Fruit fly (Drosophila melanogaster) whole organism, pupa: ENCODE data around the gene LManII.
A peak's percentile ranks its signal among the peaks of the same experiment; 100 is the strongest.

ENCODE experiments used
- CG10348 ChIP-seq: fragments of 200-800 bp; sonication (Bioruptor generic); IDR thresholded peaks from 2 replicates; pipeline ENCODE4 v1.3.6; 2022; ENCODE audit warnings: missing biosample characterization, missing genetic modification characterization
- CG12605 ChIP-seq: fragments of 200-800 bp; sonication (Bioruptor generic); IDR thresholded peaks from 2 replicates; pipeline ENCODE4 v1.3.6; 2022; ENCODE audit warnings: missing biosample characterization, missing genetic modification characterization
- CG13204 ChIP-seq: fragments of 200-800 bp; sonication (Bioruptor generic); optimal IDR thresholded peaks from 2 replicates; lab custom pipeline; 2018; ENCODE audit warnings: missing biosample characterization, mild to moderate bottlenecking, missing genetic modification characterization, moderate library complexity
- CG14655 ChIP-seq: fragments of 200-800 bp; sonication (Bioruptor generic); optimal IDR thresholded peaks from 3 replicates; lab custom pipeline; 2017; ENCODE audit warnings: mild to moderate bottlenecking, missing biosample characterization, missing genetic modification reagents, missing genetic modification characterization
- CG15710 ChIP-seq: fragments of 200-800 bp; sonication (Bioruptor generic); optimal IDR thresholded peaks from 2 replicates; lab custom pipeline; 2018; ENCODE audit warnings: missing biosample characterization, mild to moderate bottlenecking, missing genetic modification characterization, moderate library complexity
- CG17806 ChIP-seq: fragments of 200-800 bp; sonication (Bioruptor generic); optimal IDR thresholded peaks from 2 replicates; lab custom pipeline; 2018; ENCODE audit warnings: missing biosample characterization, mild to moderate bottlenecking, missing genetic modification characterization, moderate library complexity
- CG32121 ChIP-seq: fragments of 200-800 bp; sonication (Bioruptor generic); IDR thresholded peaks from 2 replicates; pipeline ENCODE4 v1.3.6; 2022; ENCODE audit warnings: missing biosample characterization, missing genetic modification characterization
- CG34367 ChIP-seq: fragments of 200-800 bp; sonication (Bioruptor generic); optimal IDR thresholded peaks from 2 replicates; lab custom pipeline; 2018; ENCODE audit warnings: missing biosample characterization, mild to moderate bottlenecking, missing genetic modification characterization
- CG4496 ChIP-seq: fragments of 200-800 bp; sonication (Bioruptor generic); IDR thresholded peaks from 3 replicates; pipeline ENCODE4 v1.3.6; 2022; ENCODE audit warnings: missing biosample characterization, missing genetic modification characterization
- CG8159 ChIP-seq: fragments of 200-800 bp; sonication (Bioruptor generic); optimal IDR thresholded peaks from 3 replicates; lab custom pipeline; 2018; ENCODE audit warnings: missing biosample characterization, mild to moderate bottlenecking, missing genetic modification characterization, moderate library complexity
- CG8301 ChIP-seq: fragments of 200-800 bp; sonication (Bioruptor generic); optimal IDR thresholded peaks from 2 replicates; lab custom pipeline; 2018; ENCODE audit warnings: missing biosample characterization, mild to moderate bottlenecking, missing genetic modification characterization
- CG9948 ChIP-seq: fragments of 200-800 bp; sonication (Bioruptor generic); optimal IDR thresholded peaks from 2 replicates; lab custom pipeline; 2018; ENCODE audit warnings: missing biosample characterization, mild to moderate bottlenecking, missing genetic modification characterization, moderate library complexity
- EcR ChIP-seq: fragments of 200-800 bp; sonication (Bioruptor generic); optimal IDR thresholded peaks from 3 replicates; lab custom pipeline; 2019; ENCODE audit warnings: missing biosample characterization, missing genetic modification characterization, mild to moderate bottlenecking, moderate library complexity, missing genetic modification reagents
- Ets98B ChIP-seq: fragments of 200-800 bp; sonication (Bioruptor generic); IDR thresholded peaks from 2 replicates; pipeline ENCODE4 v1.3.6; 2022; ENCODE audit warnings: missing biosample characterization, missing genetic modification characterization
- Pif1A ChIP-seq: fragments of 200-800 bp; sonication (Bioruptor generic); optimal IDR thresholded peaks from 3 replicates; lab custom pipeline; 2016; ENCODE audit warnings: missing biosample characterization, missing genetic modification characterization
- Pif1B ChIP-seq: fragments of 200-800 bp; sonication (Bioruptor generic); optimal IDR thresholded peaks from 3 replicates; lab custom pipeline; 2016; ENCODE audit warnings: missing biosample characterization, missing genetic modification characterization
- Snoo ChIP-seq: fragments of 200-800 bp; sonication (Bioruptor generic); optimal IDR thresholded peaks from 3 replicates; lab custom pipeline; 2017; ENCODE audit warnings: missing biosample characterization, mild to moderate bottlenecking, missing genetic modification characterization, inconsistent platforms
- fd96Ca ChIP-seq: fragments of 200-800 bp; sonication (Bioruptor generic); IDR thresholded peaks from 3 replicates; pipeline ENCODE4 v1.3.6; 2022; ENCODE audit warnings: missing biosample characterization, missing genetic modification characterization
- gl ChIP-seq: fragments of 200-800 bp; sonication (Bioruptor generic); optimal IDR thresholded peaks from 2 replicates; lab custom pipeline; 2018; ENCODE audit warnings: missing biosample characterization, mild to moderate bottlenecking, missing genetic modification characterization
- rn ChIP-seq: fragments of 200-800 bp; sonication (Bioruptor generic); IDR thresholded peaks from 2 replicates; pipeline ENCODE4 v1.3.6; 2022; ENCODE audit warnings: missing biosample characterization, missing genetic modification characterization

The LManII gene

DNA sequence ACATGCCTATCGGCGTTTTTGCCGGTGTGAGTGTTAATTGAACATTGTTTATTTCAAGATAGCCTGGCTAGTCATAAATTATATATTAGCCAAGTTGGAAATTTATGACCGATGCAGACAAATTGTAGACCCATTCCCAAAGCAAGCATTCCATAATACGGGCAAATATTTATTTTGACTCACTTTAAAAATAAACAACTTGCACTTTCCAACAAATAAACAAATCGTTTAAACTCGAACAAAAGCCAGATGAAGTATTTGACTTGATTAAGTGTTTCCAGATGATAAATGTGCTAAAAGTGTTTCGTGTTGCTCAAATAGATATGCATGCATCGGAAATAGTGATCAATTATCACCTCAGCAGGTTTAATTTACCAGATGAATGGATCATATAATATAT lies 38.0 kb downstream of the LManII start:
- TF ChIP-seq CG15710 (tag; lab: Kevin White, UChicago) (no peak), Snoo (tag; lab: Kevin White, UChicago) (no peak), CG14655 (GFP tag; lab: Kevin White, UChicago) (no peak)

DNA sequence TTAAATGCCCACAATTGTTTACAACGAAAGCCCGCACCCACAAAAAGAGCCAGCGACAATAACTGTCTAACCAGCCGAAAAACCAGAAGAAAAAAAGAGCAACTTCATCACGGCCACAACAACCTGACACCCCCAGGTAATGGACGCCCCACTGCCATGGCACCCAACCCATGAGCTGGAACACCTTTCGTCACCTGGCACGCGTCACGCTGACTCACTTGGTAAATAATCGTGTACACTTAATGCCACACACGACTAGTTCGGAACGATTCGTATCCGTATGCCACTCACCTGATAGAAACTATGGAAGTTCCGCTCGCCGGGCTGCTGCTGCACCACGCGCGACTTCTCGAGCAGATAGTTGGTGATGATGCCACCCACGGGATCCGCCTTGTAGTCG lies 38.9 kb downstream of the LManII start:
- TF ChIP-seq Pif1B (GFP tag; lab: Kevin White, UChicago) (no peak), EcR (GFP tag; lab: Kevin White, UChicago) (no peak), CG34367 (no peak), gl (no peak), CG15710 (tag; lab: Kevin White, UChicago) (no peak), CG9948 (tag; lab: Kevin White, UChicago) (no peak), Snoo (tag; lab: Kevin White, UChicago) (no peak), CG32121 (GFP tag; lab: Robert Waterston, UW) (no peak), CG12605 (GFP tag; lab: Robert Waterston, UW) (no peak)

DNA sequence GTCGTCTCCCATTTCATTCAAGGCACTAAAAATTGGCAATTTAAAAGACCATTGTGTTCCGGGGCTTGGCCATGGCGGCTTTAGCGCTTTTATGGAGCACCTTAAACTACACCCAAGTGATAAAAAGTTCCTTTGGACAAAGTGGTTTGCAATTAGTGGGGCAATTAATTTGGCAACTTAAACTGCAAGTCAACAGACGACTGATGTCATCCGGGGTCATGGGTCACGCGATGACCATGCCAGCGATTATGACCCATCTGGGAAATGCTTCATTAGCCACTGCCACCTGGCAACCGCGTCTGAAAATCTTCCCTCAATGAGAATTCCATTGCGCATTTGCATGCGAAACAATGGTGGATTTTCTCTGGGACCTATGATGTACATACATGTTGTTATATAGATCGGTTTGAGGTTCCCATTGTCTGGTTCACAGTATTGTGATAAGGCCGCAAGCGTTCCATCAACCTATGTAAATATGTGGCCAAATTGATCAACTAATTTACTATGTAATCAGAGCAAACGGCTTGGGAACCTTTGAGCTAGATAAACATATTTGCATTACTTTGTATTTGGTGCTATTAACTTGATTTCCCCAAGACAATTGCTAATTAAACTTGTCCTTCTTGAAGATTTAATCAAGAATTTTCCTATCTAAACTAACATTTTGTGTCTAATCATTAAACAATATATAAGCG lies 39.8 kb downstream of the LManII start:
- TF ChIP-seq CG13204 (GFP tag; lab: Kevin White, UChicago) (no peak), Snoo (tag; lab: Kevin White, UChicago) (no peak), Pif1B (GFP tag; lab: Kevin White, UChicago) (no peak), CG8159 (tag; lab: Kevin White, UChicago) (no peak), fd96Ca (GFP tag; lab: Robert Waterston, UW) (no peak), CG4496 (GFP tag; lab: Robert Waterston, UW) (no peak), Pif1A (no peak)

DNA sequence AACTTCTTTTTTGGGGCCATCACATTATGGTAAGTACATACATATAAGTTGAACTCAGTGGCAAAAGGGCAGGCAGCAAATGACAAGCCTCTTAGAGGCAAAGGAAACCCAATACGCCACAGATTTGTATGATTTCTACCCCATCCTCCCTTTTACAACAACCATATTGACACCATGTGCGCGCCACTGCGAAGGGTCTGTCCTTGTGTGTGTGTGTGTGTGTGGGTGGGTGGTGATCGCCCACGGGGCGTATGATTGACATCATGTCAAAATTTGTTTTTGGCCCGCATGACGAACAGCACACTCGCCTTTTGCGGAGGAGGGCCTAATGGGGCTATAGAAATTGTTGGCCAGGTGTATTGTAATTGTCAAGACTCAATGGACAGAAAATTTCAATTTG lies 42.1 kb downstream of the LManII start:
- TF ChIP-seq rn (GFP tag; lab: Robert Waterston, UW), result no peak
- TF ChIP-seq fd96Ca (GFP tag; lab: Robert Waterston, UW), result no peak
- no peak for TF ChIP-seq CG9948 (tag; lab: Kevin White, UChicago)
- TF ChIP-seq Ets98B, result no peak
- no peak for TF ChIP-seq Snoo (tag; lab: Kevin White, UChicago)
- no peak for TF ChIP-seq CG13204 (GFP tag; lab: Kevin White, UChicago)
- no peak for TF ChIP-seq CG17806 (tag; lab: Kevin White, UChicago)
- TF ChIP-seq CG32121 (GFP tag; lab: Robert Waterston, UW), result no peak
- TF ChIP-seq Pif1A, result no peak
- no peak for TF ChIP-seq CG8301
- TF ChIP-seq EcR (GFP tag; lab: Kevin White, UChicago), result no peak
- no peak for TF ChIP-seq CG4496 (GFP tag; lab: Robert Waterston, UW)
- no peak for TF ChIP-seq CG12605 (GFP tag; lab: Robert Waterston, UW)
- no peak for TF ChIP-seq CG8159 (tag; lab: Kevin White, UChicago)
- no peak for TF ChIP-seq Pif1B (GFP tag; lab: Kevin White, UChicago)
- no peak for TF ChIP-seq CG14655 (GFP tag; lab: Kevin White, UChicago)
- TF ChIP-seq CG15710 (tag; lab: Kevin White, UChicago), result no peak
- no peak for TF ChIP-seq CG10348 (GFP tag; lab: Robert Waterston, UW)

DNA sequence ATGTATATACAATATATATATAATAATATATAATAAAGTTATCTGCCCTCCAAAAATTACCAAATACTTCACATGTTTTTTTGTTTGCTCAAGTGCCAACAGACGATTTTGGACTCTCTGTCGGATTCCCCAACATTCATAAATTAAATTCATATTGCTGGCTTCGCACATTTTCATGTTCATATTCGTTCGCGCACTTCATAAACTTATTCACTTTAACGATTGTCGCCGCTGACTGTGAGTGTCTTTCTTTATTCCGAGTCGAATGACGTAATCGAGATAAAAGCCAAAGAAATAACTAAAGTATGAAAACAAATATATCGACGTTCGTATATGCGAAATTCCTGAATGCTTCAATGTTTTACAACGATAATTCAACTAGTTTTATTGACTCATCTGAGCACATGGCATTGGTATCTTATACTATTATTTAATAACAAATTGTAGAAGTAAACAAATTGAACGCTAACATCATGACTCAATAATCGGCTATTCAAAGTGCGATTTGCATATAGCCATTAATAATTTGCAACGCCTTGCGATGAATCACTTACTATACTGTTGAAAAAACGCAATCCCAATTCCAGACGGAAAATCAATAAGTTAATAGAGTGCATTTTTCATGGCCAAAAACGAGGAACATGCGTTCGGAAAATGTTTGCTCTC lies 43.0 kb downstream of the LManII start:
- TF ChIP-seq CG8301 (no peak), Ets98B (no peak), CG12605 (GFP tag; lab: Robert Waterston, UW) (no peak), Pif1B (GFP tag; lab: Kevin White, UChicago) (no peak), CG14655 (GFP tag; lab: Kevin White, UChicago) (no peak)
- TF ChIP-seq, all 21 proteins: peak for 0

DNA sequence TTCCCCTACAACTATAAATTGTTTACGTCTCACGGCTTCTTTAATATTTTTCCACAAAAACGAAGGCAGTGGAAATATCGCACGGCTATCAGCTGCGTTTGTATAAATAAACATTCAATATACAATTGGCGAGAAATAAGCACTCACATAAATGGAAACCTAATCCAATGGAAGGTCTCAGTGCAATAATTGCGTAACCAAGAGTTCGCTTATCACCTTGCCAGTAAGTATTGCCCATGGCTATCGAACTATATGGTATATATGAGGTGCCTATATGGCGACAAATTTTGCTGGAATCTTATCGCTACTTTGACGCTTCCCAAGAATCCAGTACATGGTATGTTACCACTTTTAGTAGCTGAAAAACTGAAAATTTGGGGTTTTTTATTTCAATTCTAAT lies 44.8 kb downstream of the LManII start:
- TF ChIP-seq fd96Ca (GFP tag; lab: Robert Waterston, UW) (no peak), CG32121 (GFP tag; lab: Robert Waterston, UW) (no peak), Snoo (tag; lab: Kevin White, UChicago) (no peak), CG14655 (GFP tag; lab: Kevin White, UChicago) (no peak)

DNA sequence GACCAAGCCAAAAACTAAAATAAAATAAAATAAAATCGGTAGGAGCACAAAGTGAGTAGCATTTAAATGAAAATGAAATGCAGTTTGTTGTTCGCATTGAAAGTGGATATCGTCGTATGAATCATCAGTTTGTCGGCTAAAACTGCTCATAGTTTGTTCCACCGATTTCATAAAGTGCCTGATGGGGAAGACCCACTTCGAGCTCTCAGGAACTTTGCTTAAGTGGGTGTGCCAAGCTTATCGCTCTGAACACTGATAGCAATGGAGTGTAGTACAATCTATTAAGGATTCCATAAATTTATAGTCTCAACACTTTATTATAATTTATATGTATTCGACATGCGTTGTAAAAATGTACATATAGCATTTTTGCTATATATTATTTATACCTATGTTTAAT lies 45.4 kb downstream of the LManII start:
- no peak for TF ChIP-seq CG8301
- TF ChIP-seq CG12605 (GFP tag; lab: Robert Waterston, UW), result 0 out of 2 replicates have a peak, but pooled peaks have one; percentile 10
